Worm (Caenorhabditis elegans) whole organism, L2 larva: ENCODE results near the gene K11D12.12.
A peak's percentile ranks its signal among the peaks of the same experiment; 100 is the strongest.

ENCODE experiments used
- F13H6.1 ChIP-seq: sonication (generic microtip); optimal IDR thresholded peaks from 2 replicates; lab custom pipeline; 2016; ENCODE audit warnings: missing genetic modification characterization, missing compliant biosample characterization
- R02D3.7 ChIP-seq: fragments of 150-350 bp; optimal IDR thresholded peaks from 2 replicates; lab custom pipeline; 2014; ENCODE audit warnings: missing biosample characterization, missing genetic modification characterization
- Y55F3AM.14 ChIP-seq: fragments of 200-800 bp; sonication (Bioruptor generic); optimal IDR thresholded peaks from 2 replicates; lab custom pipeline; 2018; ENCODE audit warnings: mild to moderate bottlenecking, missing genetic modification characterization, missing compliant biosample characterization
- ZK546.5 ChIP-seq: sonication (generic microtip); optimal IDR thresholded peaks from 2 replicates; lab custom pipeline; 2017; ENCODE audit warnings: missing biosample characterization, missing genetic modification characterization
- alr-1 ChIP-seq: fragments of 150-350 bp; optimal IDR thresholded peaks from 2 replicates; lab custom pipeline; 2014; ENCODE audit warnings: missing biosample characterization, missing genetic modification characterization
- aly-2 ChIP-seq: fragments of 150-350 bp; optimal IDR thresholded peaks from 2 replicates; lab custom pipeline; 2014; ENCODE audit warnings: missing biosample characterization, missing genetic modification characterization
- ama-1 ChIP-seq: fragments of 150-350 bp; optimal IDR thresholded peaks from 2 replicates; lab custom pipeline; 2018; ENCODE audit warnings: inconsistent platforms
- ceh-16 ChIP-seq: fragments of 150-350 bp; optimal IDR thresholded peaks from 2 replicates; lab custom pipeline; 2014; ENCODE audit warnings: missing biosample characterization, missing genetic modification characterization
- ceh-82 ChIP-seq: fragments of 150-350 bp; optimal IDR thresholded peaks from 2 replicates; lab custom pipeline; 2014; ENCODE audit warnings: missing biosample characterization, missing genetic modification characterization
- crh-2 ChIP-seq: sonication (generic microtip); optimal IDR thresholded peaks from 2 replicates; lab custom pipeline; 2017; ENCODE audit warnings: missing biosample characterization, missing genetic modification characterization
- dmd-4 ChIP-seq: sonication (generic microtip); optimal IDR thresholded peaks from 2 replicates; lab custom pipeline; 2017; ENCODE audit warnings: missing biosample characterization, missing genetic modification characterization
- elt-3 ChIP-seq: sonication (generic microtip); optimal IDR thresholded peaks from 2 replicates; lab custom pipeline; 2017; ENCODE audit warnings: missing biosample characterization, missing genetic modification characterization
- fos-1 ChIP-seq: fragments of 150-350 bp; optimal IDR thresholded peaks from 2 replicates; lab custom pipeline; 2014; ENCODE audit warnings: missing biosample characterization, missing genetic modification characterization
- gmeb-1 ChIP-seq: fragments of 150-350 bp; optimal IDR thresholded peaks from 2 replicates; lab custom pipeline; 2014; ENCODE audit warnings: missing biosample characterization, missing genetic modification characterization
- lin-11 ChIP-seq: fragments of 150-350 bp; sonication (generic microtip); optimal IDR thresholded peaks from 2 replicates; lab custom pipeline; 2014; ENCODE audit warnings: missing biosample characterization, missing genetic modification characterization, inconsistent platforms, mixed read lengths
- lin-13 ChIP-seq: fragments of 150-350 bp; optimal IDR thresholded peaks from 2 replicates; lab custom pipeline; 2014; ENCODE audit warnings: missing biosample characterization, missing genetic modification reagents, missing genetic modification characterization
- lin-39 ChIP-seq: fragments of 150-350 bp; optimal IDR thresholded peaks from 2 replicates; lab custom pipeline; 2014; ENCODE audit warnings: missing biosample characterization, missing genetic modification reagents, missing genetic modification characterization
- lsy-2 ChIP-seq, 2 experiments: fragments of 150-350 bp in 1 of 2; sonication (generic microtip) in 1 of 2; optimal IDR thresholded peaks; 2 replicates each; lab custom pipeline; 2014 to 2017; ENCODE audit warnings: missing biosample characterization in 2 of 2, missing genetic modification characterization in 2 of 2
- mab-5 ChIP-seq: fragments of 150-350 bp; optimal IDR thresholded peaks from 2 replicates; lab custom pipeline; 2014; ENCODE audit warnings: missing biosample characterization, missing genetic modification characterization
- mbf-1 ChIP-seq: sonication (generic microtip); optimal IDR thresholded peaks from 2 replicates; lab custom pipeline; 2017; ENCODE audit warnings: missing biosample characterization, missing genetic modification characterization
- mdl-1 ChIP-seq, 2 experiments: fragments of 150-350 bp in 1 of 2; sonication (generic microtip) in 1 of 2; optimal IDR thresholded peaks; 2 replicates each; lab custom pipeline; 2017; ENCODE audit warnings: missing biosample characterization in 2 of 2, missing genetic modification characterization in 2 of 2
- nhr-10 ChIP-seq: sonication (generic microtip); optimal IDR thresholded peaks from 2 replicates; lab custom pipeline; 2017; ENCODE audit warnings: missing biosample characterization, missing genetic modification characterization
- nhr-11 ChIP-seq: fragments of 150-350 bp; optimal IDR thresholded peaks from 2 replicates; lab custom pipeline; 2014; ENCODE audit warnings: missing biosample characterization, missing genetic modification characterization
- nhr-129 ChIP-seq: fragments of 150-350 bp; optimal IDR thresholded peaks from 2 replicates; lab custom pipeline; 2014; ENCODE audit warnings: missing biosample characterization, missing genetic modification characterization
- nhr-23 ChIP-seq: fragments of 150-350 bp; optimal IDR thresholded peaks from 2 replicates; lab custom pipeline; 2014; ENCODE audit warnings: missing biosample characterization, missing genetic modification reagents, missing genetic modification characterization
- nhr-237 ChIP-seq: fragments of 150-350 bp; optimal IDR thresholded peaks from 2 replicates; lab custom pipeline; 2014; ENCODE audit warnings: missing biosample characterization, missing genetic modification characterization
- nhr-25 ChIP-seq: fragments of 150-350 bp; sonication (generic microtip); optimal IDR thresholded peaks from 3 replicates; lab custom pipeline; 2014; ENCODE audit warnings: missing biosample characterization, missing genetic modification characterization
- nhr-77 ChIP-seq: fragments of 150-350 bp; optimal IDR thresholded peaks from 2 replicates; lab custom pipeline; 2014; ENCODE audit warnings: missing biosample characterization, missing genetic modification characterization
- sem-4 ChIP-seq: fragments of 150-350 bp; optimal IDR thresholded peaks from 2 replicates; lab custom pipeline; 2014; ENCODE audit warnings: missing biosample characterization, missing genetic modification reagents, missing genetic modification characterization
- skn-1 ChIP-seq: sonication (generic microtip); optimal IDR thresholded peaks from 2 replicates; lab custom pipeline; 2017; ENCODE audit warnings: missing biosample characterization, missing genetic modification characterization
- sma-9 ChIP-seq, 2 experiments: fragments of 150-350 bp in 1 of 2; sonication (generic microtip) in 1 of 2; optimal IDR thresholded peaks; 2 replicates each; lab custom pipeline; 2014 to 2016; ENCODE audit warnings: missing genetic modification characterization in 2 of 2, mild to moderate bottlenecking in 1 of 2, missing biosample characterization in 1 of 2, missing compliant biosample characterization in 1 of 2, missing genetic modification reagents in 1 of 2, moderate library complexity in 1 of 2
- snpc-4 ChIP-seq: fragments of 150-350 bp; optimal IDR thresholded peaks from 2 replicates; lab custom pipeline; 2014; ENCODE audit warnings: missing biosample characterization, missing genetic modification characterization
- unc-39 ChIP-seq: fragments of 150-350 bp; optimal IDR thresholded peaks from 2 replicates; lab custom pipeline; 2014; ENCODE audit warnings: missing biosample characterization, missing genetic modification characterization
- unc-55 ChIP-seq: fragments of 150-350 bp; sonication (generic microtip); optimal IDR thresholded peaks from 3 replicates; lab custom pipeline; 2014; ENCODE audit warnings: missing biosample characterization, missing genetic modification reagents, missing genetic modification characterization
- unc-62 ChIP-seq: fragments of 150-350 bp; optimal IDR thresholded peaks from 2 replicates; lab custom pipeline; 2014; ENCODE audit warnings: missing biosample characterization, missing genetic modification reagents, missing genetic modification characterization
- zag-1 ChIP-seq: fragments of 150-350 bp; optimal IDR thresholded peaks from 2 replicates; lab custom pipeline; 2014; ENCODE audit warnings: missing biosample characterization, missing genetic modification characterization
- ztf-11 ChIP-seq: sonication (generic microtip); optimal IDR thresholded peaks from 2 replicates; lab custom pipeline; 2017; ENCODE audit warnings: missing biosample characterization, missing genetic modification characterization
- ztf-4 ChIP-seq: fragments of 150-350 bp; optimal IDR thresholded peaks from 2 replicates; lab custom pipeline; 2014; ENCODE audit warnings: missing biosample characterization, missing genetic modification characterization

Gene K11D12.12

DNA sequence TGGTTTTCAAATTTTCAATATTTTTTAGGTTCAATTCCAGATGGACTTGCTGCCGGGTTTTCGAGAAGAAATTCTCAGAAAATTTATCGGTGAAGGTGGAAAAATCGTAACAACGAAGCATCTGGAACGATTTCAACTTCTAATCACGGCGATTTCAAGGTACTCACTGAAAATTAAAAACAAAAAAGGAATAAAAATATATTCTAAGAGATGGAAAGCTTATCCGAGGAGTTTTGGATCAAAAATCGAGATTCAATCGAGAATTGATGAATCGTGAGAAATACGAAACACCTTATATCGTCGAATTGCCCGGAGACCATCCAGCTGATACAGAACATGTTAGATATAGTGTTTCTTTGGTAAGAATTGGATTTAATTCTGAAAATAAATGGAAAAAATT is at the start of gene K11D12.12:
Gene K11D12.12, plus strand, starts transcription at position 29 of the 400 bp plus-strand sequence.
- TF ChIP-seq aly-2 (tag; lab: Kevin White, UChicago), result no peak
- TF ChIP-seq, all 48 proteins: peak for 0

DNA sequence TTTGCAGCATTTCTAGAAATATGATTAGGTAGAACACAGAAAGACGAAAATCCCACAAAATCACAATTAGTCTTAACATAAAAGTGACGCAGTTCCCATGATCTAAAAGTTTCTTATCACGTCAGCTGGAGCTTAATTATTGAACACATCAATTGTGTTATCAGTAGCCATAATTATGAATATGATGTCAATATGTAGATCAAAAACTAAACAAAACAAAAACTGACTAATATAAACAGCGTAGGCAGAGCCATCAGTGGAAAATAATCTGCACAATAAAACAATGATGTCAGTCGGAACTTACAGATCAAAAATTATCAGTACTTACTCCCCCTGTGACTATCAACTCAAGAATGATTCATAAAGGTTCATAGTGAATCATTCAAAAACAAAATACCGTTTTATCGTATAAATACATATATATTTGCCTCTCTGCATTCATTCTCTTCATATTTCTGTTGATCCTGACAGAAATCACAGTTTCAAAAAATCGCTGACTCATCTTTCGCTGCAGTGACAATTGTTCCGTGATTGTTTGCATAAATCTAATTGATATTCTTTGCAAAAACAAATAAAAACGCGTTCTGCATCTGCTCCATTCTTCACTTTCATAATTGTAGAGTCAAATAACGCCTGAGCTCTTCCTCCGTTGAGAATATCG is 39.7 kb upstream of the K11D12.12 start, which contains the start of gene srr-6:
Gene srr-6, plus strand, starts transcription at position 611 of the 661 bp plus-strand sequence.
- TF ChIP-seq sma-9 (GFP tag; optimal IDR thresholded peaks at IDR 0.05; lab: Kevin White, UChicago), result no peak
- TF ChIP-seq sma-9 (tag; optimal IDR thresholded peaks at IDR 0.05; lab: Kevin White, UChicago), result no peak
- peak; percentile 71 for TF ChIP-seq fos-1 (tag; lab: Kevin White, UChicago)

DNA sequence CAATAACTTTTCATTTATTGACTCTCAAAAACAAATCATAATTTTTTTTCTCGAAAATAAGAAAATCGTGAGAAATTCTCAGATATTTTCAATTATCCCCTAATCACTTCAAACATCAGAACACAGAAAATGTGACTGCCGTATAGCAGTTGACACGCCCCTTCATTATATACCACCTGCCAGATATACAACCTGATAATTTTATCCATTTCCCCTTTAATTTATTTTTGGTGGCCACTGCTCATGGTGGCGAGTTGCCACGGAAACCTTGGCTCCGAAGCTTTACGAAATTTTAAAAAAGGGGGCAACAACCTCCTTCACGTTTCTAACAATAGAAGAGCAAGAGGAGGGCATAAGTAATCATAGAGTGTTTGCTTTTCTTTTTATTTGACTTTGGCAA is 35.3 kb upstream of the K11D12.12 start:
- TF ChIP-seq aly-2 (tag; lab: Kevin White, UChicago) (no peak), gmeb-1 (tag; lab: Kevin White, UChicago) (no peak), unc-55 (GFP tag; lab: Kevin White, UChicago) (no peak), nhr-11 (tag; lab: Kevin White, UChicago) (no peak), crh-2 (no peak), ama-1 (no peak), lsy-2 (tag; optimal IDR thresholded peaks at IDR 0.05; lab: Kevin White, UChicago) (no peak), ztf-4 (tag; lab: Kevin White, UChicago) (no peak), nhr-129 (no peak), nhr-237 (no peak), mab-5 (tag; lab: Kevin White, UChicago) (no peak), elt-3 (tag; lab: Kevin White, UChicago) (no peak), F13H6.1 (tag; lab: Kevin White, UChicago) (no peak), lin-13 (no peak), unc-62 (no peak), nhr-23 (no peak), ZK546.5 (no peak), ceh-16 (tag; lab: Kevin White, UChicago) (no peak), sem-4 (tag; lab: Kevin White, UChicago) (no peak), mdl-1 (tag; optimal IDR thresholded peaks at IDR 0.05; lab: Kevin White, UChicago) (no peak)

DNA sequence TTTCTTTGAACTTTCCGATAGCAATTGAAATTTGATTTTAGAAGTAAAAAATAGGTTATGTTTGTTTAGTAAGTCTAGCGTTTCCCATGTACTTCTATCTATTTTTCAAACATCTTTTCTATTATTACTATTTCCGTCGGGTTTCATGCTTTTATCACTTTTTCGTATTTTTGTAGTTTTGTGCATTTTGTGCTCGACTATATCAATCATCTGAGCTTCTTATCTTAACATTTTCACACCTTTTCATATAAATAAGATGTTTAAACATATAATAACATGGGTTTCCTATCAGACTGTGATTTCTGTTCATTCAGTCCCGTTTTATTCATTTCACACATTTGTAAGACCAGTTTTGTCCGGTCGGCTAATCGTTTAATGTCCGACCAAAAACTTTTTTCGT is 34.0 kb upstream of the K11D12.12 start:
- TF ChIP-seq sma-9 (GFP tag; optimal IDR thresholded peaks at IDR 0.05; lab: Kevin White, UChicago) (peak; percentile 55), sma-9 (tag; optimal IDR thresholded peaks at IDR 0.05; lab: Kevin White, UChicago) (no peak), Y55F3AM.14 (GFP tag; lab: Kevin White, UChicago) (peak; percentile 42), fos-1 (tag; lab: Kevin White, UChicago) (peak; percentile 38), nhr-129 (no peak)

DNA sequence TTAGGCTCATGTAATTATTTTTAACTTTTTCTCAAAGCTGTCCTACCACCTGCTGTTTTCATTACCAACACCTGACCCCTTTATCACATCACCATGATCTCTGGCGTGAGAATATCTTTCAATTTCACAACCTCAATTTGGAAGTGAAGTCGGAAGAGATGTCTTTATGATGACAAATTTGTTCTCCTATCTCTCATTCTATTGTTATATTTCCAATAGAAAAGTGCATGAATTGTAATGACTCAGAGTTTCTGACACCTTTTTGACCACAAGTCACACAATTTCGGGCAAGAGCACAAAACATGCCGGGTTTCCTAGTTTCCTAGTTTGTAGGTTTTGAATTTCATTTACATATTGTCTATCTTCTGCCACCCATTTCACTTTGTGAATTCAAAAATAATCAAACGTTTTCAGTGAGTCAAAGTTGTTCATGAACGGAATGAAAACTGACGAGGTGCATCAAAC is 33.2 kb upstream of the K11D12.12 start, which contains the start of gene srr-4:
Gene srr-4, plus strand, starts transcription at position 415 of the 465 bp plus-strand sequence.
- TF ChIP-seq fos-1 (tag; lab: Kevin White, UChicago) (peak; percentile 66), sma-9 (GFP tag; optimal IDR thresholded peaks at IDR 0.05; lab: Kevin White, UChicago) (peak; percentile 18), sma-9 (tag; optimal IDR thresholded peaks at IDR 0.05; lab: Kevin White, UChicago) (no peak), mab-5 (tag; lab: Kevin White, UChicago) (no peak), lin-11 (no peak), crh-2 (no peak), skn-1 (peak; percentile 39), nhr-25 (tag; lab: Kevin White, UChicago) (no peak)

DNA sequence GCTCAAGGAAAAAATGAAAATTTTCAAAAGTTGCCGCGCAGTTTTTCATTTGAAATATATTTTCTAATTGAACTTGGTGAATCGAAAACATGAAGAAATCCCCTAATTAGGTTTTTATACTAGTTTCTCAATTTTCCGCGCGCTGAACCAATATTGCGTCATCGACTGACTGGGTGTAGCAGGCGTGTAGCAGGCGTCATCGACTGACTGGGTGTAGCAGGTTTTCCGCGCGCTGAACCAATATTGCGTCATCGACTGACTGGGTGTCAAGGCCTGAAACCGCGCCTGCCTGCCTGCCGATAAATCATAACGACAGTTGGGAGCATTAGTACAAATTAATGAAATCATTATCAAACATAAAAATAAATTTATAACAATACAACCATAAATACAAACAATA is 28.7 kb upstream of the K11D12.12 start:
- TF ChIP-seq crh-2 (no peak), ztf-11 (no peak), snpc-4 (tag; lab: Kevin White, UChicago) (no peak), lin-39 (no peak)

DNA sequence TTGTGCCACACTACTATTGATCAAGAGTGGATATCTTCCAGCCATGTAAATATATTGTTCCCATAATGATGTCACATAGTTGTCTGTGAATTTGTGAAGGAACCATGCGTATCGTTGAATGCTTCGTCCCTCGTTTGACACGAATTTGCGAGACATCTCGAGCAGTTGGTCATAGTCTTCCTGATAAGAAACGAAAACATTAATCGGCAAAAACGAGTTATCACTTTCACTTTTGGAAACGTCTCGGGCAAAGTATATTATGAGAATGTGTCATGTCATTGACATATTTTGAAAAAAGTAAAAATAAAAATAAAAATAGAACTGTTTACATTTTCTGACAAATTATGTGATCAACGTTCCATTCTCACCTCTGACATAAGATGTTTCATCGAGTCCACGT is 25.6 kb upstream of the K11D12.12 start:
- TF ChIP-seq snpc-4 (tag; lab: Kevin White, UChicago) (no peak), unc-55 (GFP tag; lab: Kevin White, UChicago) (no peak), Y55F3AM.14 (GFP tag; lab: Kevin White, UChicago) (peak; percentile 11), skn-1 (no peak), alr-1 (no peak), nhr-77 (tag; lab: Kevin White, UChicago) (no peak), F13H6.1 (tag; lab: Kevin White, UChicago) (peak; percentile 22), mbf-1 (no peak), ztf-4 (tag; lab: Kevin White, UChicago) (no peak), mab-5 (tag; lab: Kevin White, UChicago) (no peak), unc-39 (tag; lab: Kevin White, UChicago) (no peak), fos-1 (tag; lab: Kevin White, UChicago) (peak; percentile 92), crh-2 (peak; percentile 44), zag-1 (tag; lab: Kevin White, UChicago) (no peak), nhr-10 (tag; lab: Kevin White, UChicago) (no peak), R02D3.7 (tag; lab: Kevin White, UChicago) (no peak), dmd-4 (no peak), sma-9 (GFP tag; optimal IDR thresholded peaks at IDR 0.05; lab: Kevin White, UChicago) (peak; percentile 5), sma-9 (tag; optimal IDR thresholded peaks at IDR 0.05; lab: Kevin White, UChicago) (no peak), ceh-82 (tag; lab: Kevin White, UChicago) (no peak), elt-3 (tag; lab: Kevin White, UChicago) (no peak), sem-4 (tag; lab: Kevin White, UChicago) (no peak), nhr-11 (tag; lab: Kevin White, UChicago) (no peak)
